Fruit fly (Drosophila melanogaster) whole organism, wandering third instar larva: ENCODE results near the gene Enoph.

Source experiments
- Hnf4 ChIP-seq: fragments of 200-800 bp; sonication (Bioruptor generic); optimal IDR thresholded peaks from 2 replicates; lab custom pipeline; 2016; ENCODE audit warnings: missing biosample characterization, mild to moderate bottlenecking, missing genetic modification characterization
- ey ChIP-seq: fragments of 200-800 bp; sonication (Bioruptor generic); optimal IDR thresholded peaks from 2 replicates; lab custom pipeline; 2016; ENCODE audit warnings: missing biosample characterization, missing genetic modification characterization

dm6 chr3R:5208115-5208365 lies 48.4 kb downstream of the Enoph start:
- TF ChIP-seq ey (no peak), Hnf4 (no peak)
